Fruit fly (Drosophila melanogaster) whole organism, embryonic: ENCODE data around the gene CG13654.

ENCODE experiments used
- Adf1 ChIP-seq: fragments of 200-800 bp; sonication (Bioruptor generic); IDR thresholded peaks from 2 replicates; pipeline ENCODE4 v1.3.6; 2022; ENCODE audit warnings: missing biosample characterization, missing genetic modification characterization
- CG17802 ChIP-seq: fragments of 200-800 bp; sonication (Bioruptor generic); optimal IDR thresholded peaks from 2 replicates; lab custom pipeline; 2018; ENCODE audit warnings: missing biosample characterization, mild to moderate bottlenecking, missing genetic modification characterization, moderate library complexity
- CG6654 ChIP-seq: fragments of 200-800 bp; sonication (Bioruptor generic); optimal IDR thresholded peaks from 2 replicates; lab custom pipeline; 2017; ENCODE audit warnings: missing biosample characterization, mild to moderate bottlenecking, missing genetic modification characterization
- CG7357 ChIP-seq: fragments of 200-800 bp; sonication (Bioruptor generic); IDR thresholded peaks from 3 replicates; pipeline ENCODE4 v1.3.6; 2022; ENCODE audit warnings: missing biosample characterization, missing genetic modification characterization
- bbx ChIP-seq: fragments of 200-800 bp; sonication (Bioruptor generic); IDR thresholded peaks from 2 replicates; pipeline ENCODE4 v1.3.6; 2022; ENCODE audit warnings: missing biosample characterization, missing genetic modification characterization; ENCODE audit not compliant: partially characterized antibody
- bowl ChIP-seq: fragments of 200-800 bp; sonication (Bioruptor generic); IDR thresholded peaks from 2 replicates; pipeline ENCODE4 v1.3.6; 2022; ENCODE audit warnings: missing biosample characterization, missing genetic modification characterization
- wdn ChIP-seq: fragments of 200-800 bp; sonication (Bioruptor generic); IDR thresholded peaks from 2 replicates; pipeline ENCODE4 v1.3.6; 2022; ENCODE audit warnings: missing biosample characterization, missing genetic modification characterization

dm6 chr3R:25215997-25216396 is 16.4 kb downstream of the CG13654 start, which contains the start of gene CG31106:
- TF ChIP-seq wdn, result no peak
- no peak for TF ChIP-seq CG7357 (GFP tag; lab: Robert Waterston, UW)
- TF ChIP-seq CG17802 (tag; lab: Kevin White, UChicago), result no peak
- no peak for TF ChIP-seq Adf1 (GFP tag; lab: Robert Waterston, UW)
- TF ChIP-seq bbx, result no peak
- no peak for TF ChIP-seq bowl (GFP tag; lab: Robert Waterston, UW)
- TF ChIP-seq CG6654 (GFP tag; lab: Kevin White, UChicago), result no peak
